Worm (Caenorhabditis elegans) whole organism, L3 larva: ENCODE results near the gene Y49E10.18.

ENCODE experiments used
- R02D3.7 ChIP-seq: fragments of 150-350 bp; optimal IDR thresholded peaks from 2 replicates; lab custom pipeline; 2014; ENCODE audit warnings: missing biosample characterization, missing genetic modification characterization
- ZK546.5 ChIP-seq: sonication (generic microtip); optimal IDR thresholded peaks from 2 replicates; lab custom pipeline; 2017; ENCODE audit warnings: missing biosample characterization, missing genetic modification characterization
- aly-2 ChIP-seq: fragments of 150-350 bp; optimal IDR thresholded peaks from 2 replicates; lab custom pipeline; 2014; ENCODE audit warnings: missing biosample characterization, missing genetic modification characterization
- ama-1 ChIP-seq: fragments of 150-350 bp; optimal IDR thresholded peaks from 2 replicates; lab custom pipeline; 2018
- ceh-16 ChIP-seq: sonication (generic microtip); optimal IDR thresholded peaks from 2 replicates; lab custom pipeline; 2017; ENCODE audit warnings: missing biosample characterization, missing genetic modification characterization
- ceh-28 ChIP-seq: fragments of 150-350 bp; optimal IDR thresholded peaks from 2 replicates; lab custom pipeline; 2014; ENCODE audit warnings: missing biosample characterization, missing genetic modification reagents, missing genetic modification characterization
- ceh-82 ChIP-seq: fragments of 150-350 bp; optimal IDR thresholded peaks from 2 replicates; lab custom pipeline; 2014; ENCODE audit warnings: missing biosample characterization, missing genetic modification characterization
- ceh-9 ChIP-seq: sonication (generic microtip); optimal IDR thresholded peaks from 2 replicates; lab custom pipeline; 2018; ENCODE audit warnings: missing biosample characterization, missing genetic modification characterization
- daf-12 ChIP-seq: fragments of 150-350 bp; optimal IDR thresholded peaks from 2 replicates; lab custom pipeline; 2014; ENCODE audit warnings: missing biosample characterization, missing genetic modification reagents, missing genetic modification characterization
- egl-27 ChIP-seq: sonication (generic microtip); optimal IDR thresholded peaks from 4 replicates; lab custom pipeline; 2017; ENCODE audit warnings: missing biosample characterization, missing genetic modification reagents, missing genetic modification characterization
- egl-5 ChIP-seq: fragments of 150-350 bp; optimal IDR thresholded peaks from 2 replicates; lab custom pipeline; 2017; ENCODE audit warnings: missing biosample characterization, missing genetic modification reagents, missing genetic modification characterization, inconsistent platforms
- elt-1 ChIP-seq: fragments of 150-350 bp; optimal IDR thresholded peaks from 2 replicates; lab custom pipeline; 2014; ENCODE audit warnings: missing biosample characterization, missing genetic modification characterization
- elt-2 ChIP-seq: sonication (generic microtip); optimal IDR thresholded peaks from 2 replicates; lab custom pipeline; 2016; ENCODE audit warnings: missing genetic modification reagents, mild to moderate bottlenecking, missing genetic modification characterization, missing compliant biosample characterization
- elt-3 ChIP-seq, 3 experiments: fragments of 150-350 bp in 1 of 3; sonication (generic microtip) in 2 of 3; optimal IDR thresholded peaks; 2 replicates in 2 of 3; 4 replicates in 1 of 3; lab custom pipeline; 2014 to 2017; ENCODE audit warnings: missing biosample characterization in 3 of 3, missing genetic modification characterization in 3 of 3
- eor-1 ChIP-seq, 2 experiments: fragments of 150-350 bp; optimal IDR thresholded peaks; 2 replicates each; lab custom pipeline; 2014 to 2018; ENCODE audit warnings: missing biosample characterization in 2 of 2, missing genetic modification characterization in 2 of 2
- fkh-10 ChIP-seq: sonication (generic microtip); optimal IDR thresholded peaks from 2 replicates; lab custom pipeline; 2017; ENCODE audit warnings: missing biosample characterization, missing genetic modification reagents, missing genetic modification characterization
- fkh-2 ChIP-seq: fragments of 150-350 bp; optimal IDR thresholded peaks from 2 replicates; lab custom pipeline; 2014; ENCODE audit warnings: missing biosample characterization, missing genetic modification reagents, missing genetic modification characterization
- fos-1 ChIP-seq: fragments of 150-350 bp; optimal IDR thresholded peaks from 2 replicates; lab custom pipeline; 2014; ENCODE audit warnings: missing biosample characterization, missing genetic modification characterization
- hmg-11 ChIP-seq: sonication (generic microtip); optimal IDR thresholded peaks from 2 replicates; lab custom pipeline; 2016; ENCODE audit warnings: missing genetic modification characterization, missing compliant biosample characterization
- jun-1 ChIP-seq: fragments of 150-350 bp; optimal IDR thresholded peaks from 2 replicates; lab custom pipeline; 2014; ENCODE audit warnings: missing biosample characterization, missing genetic modification reagents, missing genetic modification characterization
- lin-15B ChIP-seq: fragments of 150-350 bp; optimal IDR thresholded peaks from 2 replicates; lab custom pipeline; 2014; ENCODE audit warnings: missing biosample characterization, missing genetic modification characterization
- lin-39 ChIP-seq: fragments of 150-350 bp; optimal IDR thresholded peaks from 2 replicates; lab custom pipeline; 2018; ENCODE audit warnings: missing biosample characterization, missing genetic modification reagents, missing genetic modification characterization
- lsy-12 ChIP-seq: sonication (generic microtip); optimal IDR thresholded peaks from 2 replicates; lab custom pipeline; 2016; ENCODE audit warnings: mild to moderate bottlenecking, missing genetic modification characterization, missing compliant biosample characterization
- mdl-1 ChIP-seq: fragments of 150-350 bp; optimal IDR thresholded peaks from 2 replicates; lab custom pipeline; 2014; ENCODE audit warnings: missing biosample characterization, missing genetic modification characterization
- mml-1 ChIP-seq: fragments of 150-350 bp; sonication (generic microtip); optimal IDR thresholded peaks from 3 replicates; lab custom pipeline; 2014; ENCODE audit warnings: missing biosample characterization, missing genetic modification characterization
- nfya-1 ChIP-seq: sonication (generic microtip); optimal IDR thresholded peaks from 2 replicates; lab custom pipeline; 2017; ENCODE audit warnings: missing genetic modification characterization, mild to moderate bottlenecking, missing compliant biosample characterization, antibody characterized with exemption, moderate library complexity; ENCODE audit not compliant: insufficient read depth
- nhr-11 ChIP-seq: fragments of 150-350 bp; optimal IDR thresholded peaks from 2 replicates; lab custom pipeline; 2014; ENCODE audit warnings: missing biosample characterization, missing genetic modification characterization
- nhr-12 ChIP-seq: fragments of 150-350 bp; optimal IDR thresholded peaks from 2 replicates; lab custom pipeline; 2014; ENCODE audit warnings: missing biosample characterization, missing genetic modification characterization
- nhr-23 ChIP-seq: fragments of 150-350 bp; optimal IDR thresholded peaks from 2 replicates; lab custom pipeline; 2014; ENCODE audit warnings: missing biosample characterization, missing genetic modification reagents, missing genetic modification characterization
- nhr-237 ChIP-seq: fragments of 150-350 bp; optimal IDR thresholded peaks from 2 replicates; lab custom pipeline; 2014; ENCODE audit warnings: missing biosample characterization, missing genetic modification characterization
- nhr-25 ChIP-seq: sonication (generic microtip); optimal IDR thresholded peaks from 2 replicates; lab custom pipeline; 2017; ENCODE audit warnings: missing biosample characterization, missing genetic modification characterization
- nhr-28 ChIP-seq: fragments of 150-350 bp; optimal IDR thresholded peaks from 2 replicates; lab custom pipeline; 2014; ENCODE audit warnings: missing biosample characterization, missing genetic modification characterization
- nhr-43 ChIP-seq: sonication (generic microtip); optimal IDR thresholded peaks from 2 replicates; lab custom pipeline; 2016; ENCODE audit warnings: mild to moderate bottlenecking, missing genetic modification characterization, missing compliant biosample characterization; ENCODE audit not compliant: poor library complexity, severe bottlenecking
- nhr-67 ChIP-seq: fragments of 150-350 bp; optimal IDR thresholded peaks from 2 replicates; lab custom pipeline; 2014; ENCODE audit warnings: missing biosample characterization, missing genetic modification characterization
- nhr-76 ChIP-seq: fragments of 150-350 bp; sonication (generic microtip); optimal IDR thresholded peaks from 5 replicates; lab custom pipeline; 2014; ENCODE audit warnings: missing biosample characterization, missing genetic modification characterization
- nhr-77 ChIP-seq: fragments of 150-350 bp; optimal IDR thresholded peaks from 2 replicates; lab custom pipeline; 2014; ENCODE audit warnings: missing biosample characterization, missing genetic modification characterization
- pha-4 ChIP-seq: fragments of 150-350 bp; optimal IDR thresholded peaks from 2 replicates; lab custom pipeline; 2014; ENCODE audit warnings: missing biosample characterization, missing genetic modification reagents, missing genetic modification characterization
- pqm-1 ChIP-seq: fragments of 150-350 bp; optimal IDR thresholded peaks from 2 replicates; lab custom pipeline; 2017; ENCODE audit warnings: missing biosample characterization, missing genetic modification characterization, inconsistent platforms
- sea-2 ChIP-seq: fragments of 150-350 bp; sonication (generic microtip); optimal IDR thresholded peaks from 4 replicates; lab custom pipeline; 2014; ENCODE audit warnings: missing biosample characterization, missing genetic modification reagents, missing genetic modification characterization
- skn-1 ChIP-seq: fragments of 150-350 bp; optimal IDR thresholded peaks from 2 replicates; lab custom pipeline; 2014; ENCODE audit warnings: missing biosample characterization, missing genetic modification characterization
- snpc-4 ChIP-seq: fragments of 150-350 bp; optimal IDR thresholded peaks from 2 replicates; lab custom pipeline; 2014; ENCODE audit warnings: missing biosample characterization, missing genetic modification characterization
- tbx-2 ChIP-seq: sonication (generic microtip); optimal IDR thresholded peaks from 2 replicates; lab custom pipeline; 2016; ENCODE audit warnings: mild to moderate bottlenecking, missing genetic modification characterization, missing compliant biosample characterization
- unc-39 ChIP-seq: sonication (generic microtip); optimal IDR thresholded peaks from 4 replicates; lab custom pipeline; 2017; ENCODE audit warnings: missing biosample characterization, missing genetic modification characterization
- unc-62 ChIP-seq: fragments of 150-350 bp; sonication (generic microtip); optimal IDR thresholded peaks from 4 replicates; lab custom pipeline; 2014; ENCODE audit warnings: missing biosample characterization, missing genetic modification reagents, missing genetic modification characterization
- zag-1 ChIP-seq: fragments of 150-350 bp; optimal IDR thresholded peaks from 2 replicates; lab custom pipeline; 2014; ENCODE audit warnings: missing biosample characterization, missing genetic modification characterization
- ztf-11 ChIP-seq: fragments of 150-350 bp; optimal IDR thresholded peaks from 2 replicates; lab custom pipeline; 2014; ENCODE audit warnings: missing biosample characterization, missing genetic modification characterization
- ztf-4 ChIP-seq: fragments of 150-350 bp; optimal IDR thresholded peaks from 2 replicates; lab custom pipeline; 2014; ENCODE audit warnings: missing biosample characterization, missing genetic modification characterization

Y49E10.18 gene

DNA sequence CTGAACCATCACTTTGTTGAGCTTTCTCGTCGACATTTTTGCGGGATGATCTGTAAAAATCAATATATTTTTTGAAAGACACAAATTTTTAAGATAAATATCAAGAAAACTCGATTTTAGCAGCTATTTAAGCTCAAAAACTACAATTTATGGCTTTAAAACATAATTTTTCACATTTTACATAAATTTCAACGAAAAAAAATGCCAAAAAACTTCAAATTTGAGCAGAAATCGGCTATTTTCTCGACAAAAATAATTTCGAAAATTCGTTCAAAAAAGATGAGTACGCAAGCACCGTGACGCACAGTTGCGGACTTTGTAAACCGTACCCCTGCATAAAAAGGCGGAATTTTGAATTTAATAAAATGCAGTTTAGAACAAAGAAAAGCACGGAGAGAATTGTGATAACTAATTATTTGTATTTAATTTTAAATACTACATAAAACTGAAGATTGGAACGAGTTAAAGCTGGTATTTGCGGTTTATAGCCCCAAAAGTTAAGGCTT, 16.3 kb downstream of the Y49E10.18 start, which contains the start of gene snr-6:
Gene snr-6, minus strand, starts transcription at position 51 of the 506 bp plus-strand sequence.
- TF ChIP-seq egl-5 (tag; lab: Kevin White, UChicago) = peak; percentile 32
- TF ChIP-seq ceh-16 (tag; lab: Kevin White, UChicago) = no peak
- no peak for TF ChIP-seq tbx-2 (tag; lab: Kevin White, UChicago)
- TF ChIP-seq unc-62 (GFP tag; lab: Kevin White, UChicago) = no peak
- TF ChIP-seq daf-12 (tag; lab: Kevin White, UChicago) = no peak
- TF ChIP-seq nhr-237 (tag; lab: Kevin White, UChicago) = no peak
- no peak for TF ChIP-seq fkh-2
- no peak for TF ChIP-seq egl-27
- TF ChIP-seq mml-1 (tag; lab: Kevin White, UChicago) = no peak
- TF ChIP-seq ceh-9 (tag; lab: Kevin White, UChicago) = no peak
- TF ChIP-seq nhr-77 (tag; lab: Kevin White, UChicago) = no peak
- TF ChIP-seq nhr-25 (tag; lab: Kevin White, UChicago) = peak; percentile 29
- TF ChIP-seq sea-2 (GFP tag; lab: Kevin White, UChicago) = no peak
- TF ChIP-seq lin-15B (tag; lab: Kevin White, UChicago) = peak; percentile 86
- peak; percentile 47 for TF ChIP-seq lin-39
- peak; percentile 83 for TF ChIP-seq pha-4 (tag; lab: Kevin White, UChicago)
- no peak for TF ChIP-seq nhr-43 (tag; lab: Kevin White, UChicago)
- no peak for TF ChIP-seq elt-1 (tag; lab: Kevin White, UChicago)
- TF ChIP-seq eor-1 (tag; optimal IDR thresholded peaks at IDR 0.05; lab: Kevin White, UChicago) = no peak
- TF ChIP-seq ceh-28 (tag; lab: Kevin White, UChicago) = peak; percentile 48
- TF ChIP-seq lsy-12 (tag; lab: Kevin White, UChicago) = no peak
- TF ChIP-seq nfya-1 (tag; lab: Kevin White, UChicago) = peak; percentile 96
- TF ChIP-seq aly-2 (tag; lab: Kevin White, UChicago) = no peak
- no peak for TF ChIP-seq nhr-28 (tag; lab: Kevin White, UChicago)
- no peak for TF ChIP-seq fkh-10 (GFP tag; lab: Kevin White, UChicago)
- TF ChIP-seq fos-1 (tag; lab: Kevin White, UChicago) = no peak
- TF ChIP-seq mdl-1 (tag; lab: Kevin White, UChicago) = no peak
- no peak for TF ChIP-seq jun-1 (tag; lab: Kevin White, UChicago)
- TF ChIP-seq ztf-11 (tag; lab: Kevin White, UChicago) = no peak
- no peak for TF ChIP-seq nhr-11 (tag; lab: Kevin White, UChicago)
- TF ChIP-seq ZK546.5 (tag; lab: Kevin White, UChicago) = no peak
- no peak for TF ChIP-seq zag-1 (tag; lab: Kevin White, UChicago)
- TF ChIP-seq elt-2 (tag; lab: Kevin White, UChicago) = no peak
- TF ChIP-seq ceh-82 (tag; lab: Kevin White, UChicago) = no peak
- no peak for TF ChIP-seq nhr-76 (tag; lab: Kevin White, UChicago)
- TF ChIP-seq ztf-4 (tag; lab: Kevin White, UChicago) = no peak
- TF ChIP-seq elt-3 (tag; optimal IDR thresholded peaks at IDR 0.05; lab: Kevin White, UChicago) = no peak
- no peak for TF ChIP-seq nhr-12 (tag; lab: Kevin White, UChicago)
- no peak for TF ChIP-seq unc-39 (tag; lab: Kevin White, UChicago)
- no peak for TF ChIP-seq ama-1 (lab: Kevin White, UChicago)
- peak; percentile 35 for TF ChIP-seq R02D3.7 (tag; lab: Kevin White, UChicago)
- TF ChIP-seq snpc-4 (tag; lab: Kevin White, UChicago) = peak; percentile 30
- no peak for TF ChIP-seq pqm-1 (tag; lab: Kevin White, UChicago)
- TF ChIP-seq hmg-11 (tag; lab: Kevin White, UChicago) = peak; percentile 40
- no peak for TF ChIP-seq nhr-67 (tag; lab: Kevin White, UChicago)
- TF ChIP-seq nhr-23 (tag; lab: Kevin White, UChicago) = peak; percentile 69
- peak; percentile 63 for TF ChIP-seq skn-1 (tag; lab: Kevin White, UChicago)
